Fruit fly (Drosophila melanogaster) whole organism, pupa: Measurements from ENCODE around the gene Indy-2.

ENCODE experiments used
- CG13204 ChIP-seq: fragments of 200-800 bp; sonication (Bioruptor generic); optimal IDR thresholded peaks from 2 replicates; lab custom pipeline; 2018; ENCODE audit warnings: missing biosample characterization, mild to moderate bottlenecking, missing genetic modification characterization, moderate library complexity
- CG14655 ChIP-seq: fragments of 200-800 bp; sonication (Bioruptor generic); optimal IDR thresholded peaks from 3 replicates; lab custom pipeline; 2017; ENCODE audit warnings: mild to moderate bottlenecking, missing biosample characterization, missing genetic modification reagents, missing genetic modification characterization
- CG32121 ChIP-seq: fragments of 200-800 bp; sonication (Bioruptor generic); IDR thresholded peaks from 2 replicates; pipeline ENCODE4 v1.3.6; 2022; ENCODE audit warnings: missing biosample characterization, missing genetic modification characterization
- CG34367 ChIP-seq: fragments of 200-800 bp; sonication (Bioruptor generic); optimal IDR thresholded peaks from 2 replicates; lab custom pipeline; 2018; ENCODE audit warnings: missing biosample characterization, mild to moderate bottlenecking, missing genetic modification characterization
- CG8159 ChIP-seq: fragments of 200-800 bp; sonication (Bioruptor generic); optimal IDR thresholded peaks from 3 replicates; lab custom pipeline; 2018; ENCODE audit warnings: missing biosample characterization, mild to moderate bottlenecking, missing genetic modification characterization, moderate library complexity
- CG8301 ChIP-seq: fragments of 200-800 bp; sonication (Bioruptor generic); optimal IDR thresholded peaks from 2 replicates; lab custom pipeline; 2018; ENCODE audit warnings: missing biosample characterization, mild to moderate bottlenecking, missing genetic modification characterization
- D1 ChIP-seq: fragments of 200-800 bp; sonication (Bioruptor generic); optimal IDR thresholded peaks from 2 replicates; lab custom pipeline; 2018; ENCODE audit warnings: missing biosample characterization, mild to moderate bottlenecking, missing genetic modification characterization, moderate library complexity
- EcR ChIP-seq: fragments of 200-800 bp; sonication (Bioruptor generic); optimal IDR thresholded peaks from 3 replicates; lab custom pipeline; 2019; ENCODE audit warnings: missing biosample characterization, missing genetic modification characterization, mild to moderate bottlenecking, moderate library complexity, missing genetic modification reagents
- Pif1A ChIP-seq: fragments of 200-800 bp; sonication (Bioruptor generic); optimal IDR thresholded peaks from 3 replicates; lab custom pipeline; 2016; ENCODE audit warnings: missing biosample characterization, missing genetic modification characterization
- Snoo ChIP-seq: fragments of 200-800 bp; sonication (Bioruptor generic); optimal IDR thresholded peaks from 3 replicates; lab custom pipeline; 2017; ENCODE audit warnings: missing biosample characterization, mild to moderate bottlenecking, missing genetic modification characterization, inconsistent platforms
- gl ChIP-seq: fragments of 200-800 bp; sonication (Bioruptor generic); optimal IDR thresholded peaks from 2 replicates; lab custom pipeline; 2018; ENCODE audit warnings: missing biosample characterization, mild to moderate bottlenecking, missing genetic modification characterization
- rn ChIP-seq: fragments of 200-800 bp; sonication (Bioruptor generic); IDR thresholded peaks from 2 replicates; pipeline ENCODE4 v1.3.6; 2022; ENCODE audit warnings: missing biosample characterization, missing genetic modification characterization

DNA sequence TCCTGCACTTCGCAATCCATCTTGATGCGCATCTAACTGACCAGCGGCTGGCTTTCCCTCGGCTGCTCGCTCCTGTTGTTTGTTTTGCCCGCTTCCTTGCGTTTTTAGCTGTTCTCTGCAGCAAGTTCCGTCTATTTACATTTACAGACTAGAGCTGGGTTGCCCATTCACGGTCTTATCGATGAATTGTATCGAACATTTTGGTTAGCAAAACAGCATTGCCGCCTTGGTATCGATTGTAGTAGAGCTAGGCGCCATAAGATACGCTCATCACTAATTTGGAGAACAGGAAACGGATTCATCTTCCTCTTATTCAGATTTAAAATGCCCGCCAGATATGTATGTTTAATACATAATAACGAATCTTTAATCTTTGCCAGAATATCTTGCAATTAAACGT is 6.7 kb upstream of the Indy-2 start, which contains the start of gene Regnase-1:
- peak; percentile 91 for TF ChIP-seq Snoo (tag; lab: Kevin White, UChicago)
- peak; percentile 64 for TF ChIP-seq CG8159
- TF ChIP-seq gl (tag; lab: Kevin White, UChicago) = no peak
- no peak for TF ChIP-seq EcR
- peak; percentile 83 for TF ChIP-seq CG34367 (tag; lab: Kevin White, UChicago)
- no peak for TF ChIP-seq Pif1A (GFP tag; lab: Kevin White, UChicago)
- TF ChIP-seq CG32121 (GFP tag; lab: Robert Waterston, UW) = peak; percentile 81
- no peak for TF ChIP-seq D1
- no peak for TF ChIP-seq CG14655
- TF ChIP-seq CG8301 (tag; lab: Kevin White, UChicago) = no peak
- no peak for TF ChIP-seq CG13204 (GFP tag; lab: Kevin White, UChicago)
- TF ChIP-seq rn (GFP tag; lab: Robert Waterston, UW) = no peak
